Fruit fly (Drosophila melanogaster) whole organism, embryonic: ENCODE results near the gene P5CDh2.

Experiments
- ATbp ChIP-seq: fragments of 200-800 bp; sonication (Bioruptor generic); optimal IDR thresholded peaks from 2 replicates; lab custom pipeline; 2017; ENCODE audit warnings: missing biosample characterization, mild to moderate bottlenecking, missing genetic modification characterization, missing genetic modification reagents
- Ada2b ChIP-seq: fragments of 200-800 bp; sonication (Bioruptor generic); IDR thresholded peaks from 2 replicates; pipeline ENCODE4 v1.3.6; 2022; ENCODE audit warnings: missing biosample characterization, missing genetic modification characterization
- B-H2 ChIP-seq: fragments of 200-800 bp; sonication (Bioruptor generic); optimal IDR thresholded peaks from 2 replicates; lab custom pipeline; 2018; ENCODE audit warnings: missing biosample characterization, mild to moderate bottlenecking, missing genetic modification characterization
- C15 ChIP-seq: fragments of 200-800 bp; sonication (Bioruptor generic); IDR thresholded peaks from 3 replicates; pipeline ENCODE4 v1.3.6; 2022; ENCODE audit warnings: missing biosample characterization, missing genetic modification characterization
- CG11695 ChIP-seq: fragments of 200-800 bp; sonication (Bioruptor generic); IDR thresholded peaks from 3 replicates; pipeline ENCODE4 v1.3.6; 2022; ENCODE audit warnings: missing biosample characterization, missing genetic modification characterization
- CG14860 ChIP-seq: fragments of 200-800 bp; sonication (Bioruptor generic); IDR thresholded peaks from 3 replicates; pipeline ENCODE4 v1.3.6; 2022; ENCODE audit warnings: missing biosample characterization, missing genetic modification characterization; ENCODE audit not compliant: partially characterized antibody
- CG16863 ChIP-seq: fragments of 200-800 bp; sonication (Bioruptor generic); optimal IDR thresholded peaks from 3 replicates; lab custom pipeline; 2016; ENCODE audit warnings: missing biosample characterization, missing genetic modification characterization
- CG17359 ChIP-seq: fragments of 200-800 bp; sonication (Bioruptor generic); optimal IDR thresholded peaks from 3 replicates; lab custom pipeline; 2018; ENCODE audit warnings: missing biosample characterization, mild to moderate bottlenecking, missing genetic modification characterization, moderate library complexity
- CG17802 ChIP-seq: fragments of 200-800 bp; sonication (Bioruptor generic); optimal IDR thresholded peaks from 2 replicates; lab custom pipeline; 2018; ENCODE audit warnings: missing biosample characterization, mild to moderate bottlenecking, missing genetic modification characterization, moderate library complexity
- CG18262 ChIP-seq: fragments of 200-800 bp; optimal IDR thresholded peaks from 3 replicates; lab custom pipeline; 2019; ENCODE audit warnings: missing biosample characterization, mild to moderate bottlenecking, missing genetic modification characterization, moderate library complexity
- CG18619 ChIP-seq: fragments of 200-800 bp; sonication (Bioruptor generic); optimal IDR thresholded peaks from 3 replicates; lab custom pipeline; 2017; ENCODE audit warnings: missing biosample characterization, mild to moderate bottlenecking, missing genetic modification characterization
- CG3407 ChIP-seq: fragments of 200-800 bp; sonication (Bioruptor generic); optimal IDR thresholded peaks from 2 replicates; lab custom pipeline; 2018; ENCODE audit warnings: missing biosample characterization, mild to moderate bottlenecking, missing genetic modification characterization
- CG5953 ChIP-seq: fragments of 200-800 bp; sonication (Bioruptor generic); IDR thresholded peaks from 2 replicates; pipeline ENCODE4 v1.3.6; 2022; ENCODE audit warnings: missing biosample characterization, missing genetic modification characterization
- CG6654 ChIP-seq: fragments of 200-800 bp; sonication (Bioruptor generic); optimal IDR thresholded peaks from 2 replicates; lab custom pipeline; 2017; ENCODE audit warnings: missing biosample characterization, mild to moderate bottlenecking, missing genetic modification characterization
- CG7372 ChIP-seq: fragments of 200-800 bp; sonication (Bioruptor generic); IDR thresholded peaks from 2 replicates; pipeline ENCODE4 v1.3.6; 2022; ENCODE audit warnings: missing biosample characterization, missing genetic modification characterization
- CG8944 ChIP-seq: fragments of 200-800 bp; sonication (Bioruptor generic); optimal IDR thresholded peaks from 3 replicates; lab custom pipeline; 2016; ENCODE audit warnings: missing biosample characterization, missing genetic modification characterization
- CG9727 ChIP-seq: fragments of 200-800 bp; sonication (Bioruptor generic); optimal IDR thresholded peaks from 3 replicates; lab custom pipeline; 2017; ENCODE audit warnings: missing biosample characterization, mild to moderate bottlenecking, missing genetic modification characterization
- CHES-1-like ChIP-seq: fragments of 200-800 bp; sonication (Bioruptor generic); optimal IDR thresholded peaks from 2 replicates; lab custom pipeline; 2016; ENCODE audit warnings: missing biosample characterization, missing genetic modification characterization
- HLH4C ChIP-seq: fragments of 200-800 bp; sonication (Bioruptor generic); IDR thresholded peaks from 3 replicates; pipeline ENCODE4 v1.3.6; 2022; ENCODE audit warnings: missing biosample characterization, missing genetic modification characterization; ENCODE audit not compliant: partially characterized antibody
- Hr51 ChIP-seq, 2 experiments: fragments of 200-800 bp; sonication (Bioruptor generic); optimal IDR thresholded peaks; 2 replicates in 1 of 2; 3 replicates in 1 of 2; lab custom pipeline; 2016 to 2018; ENCODE audit warnings: missing biosample characterization in 2 of 2, missing genetic modification characterization in 2 of 2, mild to moderate bottlenecking in 1 of 2, moderate library complexity in 1 of 2
- Hr78 ChIP-seq, 2 experiments: fragments of 200-800 bp in 1 of 2; fragments of >200 bp in 1 of 2; sonication (Bioruptor generic) in 1 of 2; optimal IDR thresholded peaks; 2 replicates each; lab custom pipeline; 2017 to 2019; ENCODE audit warnings: missing biosample characterization in 2 of 2, missing genetic modification characterization in 2 of 2, mild to moderate bottlenecking in 1 of 2, moderate library complexity in 1 of 2
- Jarid2 ChIP-seq: fragments of 200-800 bp; sonication (Bioruptor generic); optimal IDR thresholded peaks from 3 replicates; lab custom pipeline; 2017; ENCODE audit warnings: mild to moderate bottlenecking, missing biosample characterization, missing genetic modification reagents, missing genetic modification characterization
- Med ChIP-seq: fragments of 200-800 bp; sonication (Bioruptor generic); peaks from one replicate; lab custom pipeline; 2016; ENCODE audit warnings: missing biosample characterization, missing genetic modification characterization, mild to moderate bottlenecking, inconsistent platforms, moderate library complexity
- Ravus ChIP-seq: fragments of 200-800 bp; sonication (Bioruptor generic); IDR thresholded peaks from 2 replicates; pipeline ENCODE4 v1.3.6; 2022; ENCODE audit warnings: missing biosample characterization, missing genetic modification characterization
- Rfx ChIP-seq: fragments of 200-800 bp; sonication (Bioruptor generic); IDR thresholded peaks from 2 replicates; pipeline ENCODE4 v1.3.6; 2022; ENCODE audit warnings: missing biosample characterization, missing genetic modification characterization
- Xrp1 ChIP-seq: fragments of 200-800 bp; sonication (Bioruptor generic); IDR thresholded peaks from 2 replicates; pipeline ENCODE4 v1.3.6; 2022; ENCODE audit warnings: missing biosample characterization, missing genetic modification characterization
- al ChIP-seq: fragments of 200-800 bp; sonication (Bioruptor generic); IDR thresholded peaks from 2 replicates; pipeline ENCODE4 v1.3.6; 2022; ENCODE audit warnings: missing biosample characterization, missing genetic modification characterization
- btn ChIP-seq: fragments of 200-800 bp; sonication (Bioruptor generic); optimal IDR thresholded peaks from 2 replicates; lab custom pipeline; 2016; ENCODE audit warnings: missing biosample characterization, missing genetic modification characterization
- crc ChIP-seq: fragments of 200-800 bp; sonication (Bioruptor generic); optimal IDR thresholded peaks from 2 replicates; lab custom pipeline; 2016; ENCODE audit warnings: missing biosample characterization, missing genetic modification characterization
- cwo ChIP-seq: fragments of 200-800 bp; sonication (Bioruptor generic); optimal IDR thresholded peaks from 3 replicates; lab custom pipeline; 2017; ENCODE audit warnings: missing biosample characterization, missing genetic modification characterization, mild to moderate bottlenecking, moderate library complexity, missing genetic modification reagents
- dan ChIP-seq: fragments of 200-800 bp; sonication (Bioruptor generic); IDR thresholded peaks from 2 replicates; pipeline ENCODE4 v1.3.6; 2022; ENCODE audit warnings: missing biosample characterization, missing genetic modification characterization
- dysf ChIP-seq: fragments of 200-800 bp; sonication (Bioruptor generic); IDR thresholded peaks from 3 replicates; pipeline ENCODE4 v1.3.6; 2022; ENCODE audit warnings: missing biosample characterization, missing genetic modification characterization
- esg ChIP-seq: fragments of 200-800 bp; sonication (Bioruptor generic); conservative IDR thresholded peaks from 2 replicates; pipeline ENCODE4 v1.3.6; 2022; ENCODE audit warnings: missing biosample characterization, missing genetic modification characterization
- exex ChIP-seq: fragments of 200-800 bp; sonication (Bioruptor generic); optimal IDR thresholded peaks from 4 replicates; lab custom pipeline; 2018; ENCODE audit warnings: missing biosample characterization, mild to moderate bottlenecking, missing genetic modification characterization, moderate library complexity
- fd64A ChIP-seq: fragments of 200-800 bp; sonication (Bioruptor generic); optimal IDR thresholded peaks from 3 replicates; lab custom pipeline; 2018; ENCODE audit warnings: missing biosample characterization, mild to moderate bottlenecking, missing genetic modification characterization
- ftz-f1 ChIP-seq: fragments of 200-800 bp; sonication (Bioruptor generic); optimal IDR thresholded peaks from 2 replicates; lab custom pipeline; 2016; ENCODE audit warnings: missing biosample characterization, missing genetic modification characterization
- gce ChIP-seq: fragments of 200-800 bp; sonication (Bioruptor generic); IDR thresholded peaks from 3 replicates; pipeline ENCODE4 v1.3.6; 2022; ENCODE audit warnings: missing biosample characterization, missing genetic modification characterization
- gcm ChIP-seq: fragments of 200-800 bp; sonication (Bioruptor generic); optimal IDR thresholded peaks from 2 replicates; lab custom pipeline; 2019; ENCODE audit warnings: missing biosample characterization, mild to moderate bottlenecking, missing genetic modification characterization, moderate library complexity
- grn ChIP-seq: fragments of 200-800 bp; sonication (Bioruptor generic); optimal IDR thresholded peaks from 3 replicates; lab custom pipeline; 2017; ENCODE audit warnings: missing biosample characterization, missing genetic modification characterization
- gsb-n ChIP-seq: fragments of 200-800 bp; sonication (Bioruptor generic); optimal IDR thresholded peaks from 3 replicates; lab custom pipeline; 2018; ENCODE audit warnings: missing biosample characterization, mild to moderate bottlenecking, missing genetic modification characterization
- nau ChIP-seq: fragments of 200-800 bp; sonication (Bioruptor generic); optimal IDR thresholded peaks from 3 replicates; lab custom pipeline; 2017; ENCODE audit warnings: missing biosample characterization, mild to moderate bottlenecking, missing genetic modification characterization, missing genetic modification reagents
- nmo ChIP-seq: fragments of 200-800 bp; sonication (Bioruptor generic); optimal IDR thresholded peaks from 2 replicates; lab custom pipeline; 2018; ENCODE audit warnings: missing biosample characterization, mild to moderate bottlenecking, missing genetic modification characterization, moderate library complexity
- org-1 ChIP-seq: fragments of 200-800 bp; sonication (Bioruptor generic); optimal IDR thresholded peaks from 2 replicates; lab custom pipeline; 2017; ENCODE audit warnings: missing biosample characterization, missing genetic modification characterization
- pita ChIP-seq: fragments of 200-800 bp; sonication (Bioruptor generic); optimal IDR thresholded peaks from 2 replicates; lab custom pipeline; 2017; ENCODE audit warnings: missing biosample characterization, mild to moderate bottlenecking, missing genetic modification characterization
- row ChIP-seq: fragments of 200-800 bp; sonication (Bioruptor generic); IDR thresholded peaks from 3 replicates; pipeline ENCODE4 v1.3.6; 2022; ENCODE audit warnings: missing biosample characterization, missing genetic modification characterization
- schlank ChIP-seq: fragments of 200-800 bp; sonication (Bioruptor generic); optimal IDR thresholded peaks from 2 replicates; lab custom pipeline; 2018; ENCODE audit warnings: missing biosample characterization, mild to moderate bottlenecking, missing genetic modification characterization
- sr ChIP-seq: fragments of 200-800 bp; sonication (Bioruptor generic); IDR thresholded peaks from 3 replicates; pipeline ENCODE4 v1.3.6; 2022; ENCODE audit warnings: missing biosample characterization, missing genetic modification characterization
- sug ChIP-seq: fragments of 200-800 bp; optimal IDR thresholded peaks from 2 replicates; lab custom pipeline; 2019; ENCODE audit warnings: missing biosample characterization, mild to moderate bottlenecking, missing genetic modification characterization, moderate library complexity
- yki ChIP-seq: fragments of >200 bp; optimal IDR thresholded peaks from 3 replicates; lab custom pipeline; 2018

The P5CDh2 gene

DNA sequence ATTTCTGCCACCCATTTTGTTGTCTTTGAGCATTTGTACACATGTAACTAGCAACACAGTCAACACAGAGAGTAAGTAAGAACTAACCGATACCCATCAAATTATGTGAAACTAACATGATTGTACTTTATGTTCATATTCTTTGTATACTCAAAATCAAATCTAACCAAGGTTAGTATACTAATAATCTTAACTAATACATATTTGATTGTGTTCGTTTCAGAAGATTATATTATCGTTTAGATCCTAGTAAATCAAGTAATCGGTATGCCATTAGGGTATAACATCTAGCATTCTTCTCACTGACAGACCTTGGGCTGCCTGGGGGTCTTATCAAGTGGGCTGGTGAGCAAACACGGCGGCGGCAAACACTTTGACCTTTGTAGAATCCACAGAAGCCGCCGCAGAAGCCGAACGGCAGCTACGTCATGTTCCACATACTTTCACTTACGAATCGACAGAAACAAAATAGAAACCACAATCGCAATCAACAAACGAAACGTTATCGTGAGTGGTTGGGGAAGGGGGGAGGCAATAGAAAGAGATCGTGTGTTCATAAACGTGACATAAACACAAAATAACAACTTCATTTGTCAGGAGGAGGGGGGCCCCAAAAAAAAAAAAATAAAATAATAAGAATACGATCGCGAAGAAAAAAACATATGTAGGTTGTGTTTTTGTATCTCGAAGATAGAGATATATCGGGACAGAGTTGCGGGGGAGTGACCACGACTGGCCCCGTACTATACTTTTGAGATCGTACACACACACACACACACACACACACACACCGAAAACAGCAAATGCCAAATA, 42.1 kb upstream of the P5CDh2 start (continued):
- TF ChIP-seq CG7372 (GFP tag; lab: Robert Waterston, UW), result no peak
- TF ChIP-seq Ravus (GFP tag; lab: Robert Waterston, UW), result no peak
- no peak for TF ChIP-seq nau (GFP tag; lab: Kevin White, UChicago)
- TF ChIP-seq Rfx (GFP tag; lab: Robert Waterston, UW), result no peak
- TF ChIP-seq dysf, result no peak
- peak; percentile 88 for TF ChIP-seq cwo
- TF ChIP-seq pita (GFP tag; lab: Kevin White, UChicago), result no peak
- no peak for TF ChIP-seq CG17802 (tag; lab: Kevin White, UChicago)
- peak; percentile 7 for TF ChIP-seq CG3407
- TF ChIP-seq HLH4C (GFP tag; lab: Robert Waterston, UW), result peak; percentile 56; the same call in 2 of the 3 replicates
- TF ChIP-seq dan (GFP tag; lab: Robert Waterston, UW), result no peak
- TF ChIP-seq CG18619 (GFP tag; lab: Kevin White, UChicago), result no peak
- peak; percentile 72 for TF ChIP-seq sug
- 0 out of 2 replicates have a peak, but pooled peaks have one; percentile 14 for TF ChIP-seq CG5953 (GFP tag; lab: Robert Waterston, UW)
- TF ChIP-seq fd64A (GFP tag; lab: Kevin White, UChicago), result peak; percentile 4
- peak; percentile 64; the same call in 1 of the 3 replicates for TF ChIP-seq sr
- peak; percentile 30 for TF ChIP-seq Med (GFP tag; lab: Kevin White, UChicago)
- TF ChIP-seq ATbp (GFP tag; lab: Kevin White, UChicago), result no peak
- no peak for TF ChIP-seq Ada2b (GFP tag; lab: Robert Waterston, UW)
- TF ChIP-seq row (GFP tag; lab: Robert Waterston, UW), result peak; percentile 46; the same call in 2 of the 3 replicates
- no peak for TF ChIP-seq CG16863 (GFP tag; lab: Kevin White, UChicago)
- no peak for TF ChIP-seq schlank (tag; lab: Kevin White, UChicago)
- TF ChIP-seq exex (tag; lab: Kevin White, UChicago), result peak; percentile 25
- peak; percentile 66 for TF ChIP-seq grn
- TF ChIP-seq CG17359 (tag; lab: Kevin White, UChicago), result peak; percentile 2
- peak; percentile 39 for TF ChIP-seq ftz-f1 (GFP tag; lab: Kevin White, UChicago)
- no peak for TF ChIP-seq C15 (GFP tag; lab: Robert Waterston, UW)
- TF ChIP-seq CG8944, result no peak
- peak; percentile 14 for TF ChIP-seq nmo (GFP tag; lab: Kevin White, UChicago)
- peak; percentile 29 for TF ChIP-seq CG18262 (tag; lab: Kevin White, UChicago)
- no peak for TF ChIP-seq CHES-1-like (GFP tag; lab: Kevin White, UChicago)
- peak; percentile 59 for TF ChIP-seq CG9727
- TF ChIP-seq B-H2, result no peak
- TF ChIP-seq al (GFP tag; lab: Robert Waterston, UW), result no peak
- no peak for TF ChIP-seq yki (lab: Kevin White, UChicago)
- TF ChIP-seq Xrp1, result peak; percentile 10
- TF ChIP-seq org-1, result no peak
- TF ChIP-seq gce, result 0 out of 3 replicates have a peak, but pooled peaks have one; percentile 10
- peak in 1 of 2 experiments; percentile 88 for TF ChIP-seq Hr78 (GFP tag; optimal IDR thresholded peaks at IDR 0.05; lab: Kevin White, UChicago)
- no peak for TF ChIP-seq esg (GFP tag; lab: Robert Waterston, UW)
- no peak for TF ChIP-seq crc (GFP tag; lab: Kevin White, UChicago)
- TF ChIP-seq Jarid2 (GFP tag; lab: Kevin White, UChicago), result no peak
- no peak for TF ChIP-seq CG6654
- TF ChIP-seq gsb-n (tag; lab: Kevin White, UChicago), result no peak
- TF ChIP-seq gcm (GFP tag; lab: Kevin White, UChicago), result no peak
- 0 out of 3 replicates have a peak, but pooled peaks have one; percentile 6 for TF ChIP-seq CG11695 (GFP tag; lab: Robert Waterston, UW)
- TF ChIP-seq Hr51 (GFP tag; optimal IDR thresholded peaks at IDR 0.05; lab: Kevin White, UChicago), result no peak
- no peak for TF ChIP-seq btn (GFP tag; lab: Kevin White, UChicago)
- peak; percentile 32; the same call in 1 of the 3 replicates for TF ChIP-seq CG14860 (GFP tag; lab: Robert Waterston, UW)
